Fruit fly (Drosophila melanogaster) whole organism, wandering third instar larva: ENCODE measurements around the gene PNUTS.

Experiments
- Hr78 ChIP-seq: fragments of >200 bp; optimal IDR thresholded peaks from 2 replicates; lab custom pipeline; 2017; ENCODE audit warnings: missing biosample characterization, missing genetic modification characterization
- Rel ChIP-seq, 2 experiments: fragments of 200-800 bp; sonication (Bioruptor generic) in 1 of 2; optimal IDR thresholded peaks; 2 replicates in 1 of 2; 3 replicates in 1 of 2; lab custom pipeline; 2016 to 2019; ENCODE audit warnings: mild to moderate bottlenecking in 2 of 2, missing biosample characterization in 2 of 2, missing genetic modification characterization in 2 of 2, moderate library complexity in 1 of 2
- Vsx2 ChIP-seq: fragments of 200-300, 225-300 bp; sonication (Bioruptor generic); optimal IDR thresholded peaks from 2 replicates; lab custom pipeline; 2018; ENCODE audit warnings: missing biosample characterization, missing genetic modification characterization; ENCODE audit not compliant: partially characterized antibody
- rgr ChIP-seq: fragments of 200-800 bp; sonication (Bioruptor generic); optimal IDR thresholded peaks from 3 replicates; lab custom pipeline; 2016; ENCODE audit warnings: missing biosample characterization, mild to moderate bottlenecking, missing genetic modification characterization
- usp ChIP-seq: fragments of >200 bp; optimal IDR thresholded peaks from 2 replicates; lab custom pipeline; 2017; ENCODE audit warnings: missing biosample characterization, missing genetic modification characterization
- woc ChIP-seq: sonication (Bioruptor generic); optimal IDR thresholded peaks from 2 replicates; lab custom pipeline; 2016; ENCODE audit warnings: missing biosample characterization, mild to moderate bottlenecking, missing genetic modification characterization

DNA sequence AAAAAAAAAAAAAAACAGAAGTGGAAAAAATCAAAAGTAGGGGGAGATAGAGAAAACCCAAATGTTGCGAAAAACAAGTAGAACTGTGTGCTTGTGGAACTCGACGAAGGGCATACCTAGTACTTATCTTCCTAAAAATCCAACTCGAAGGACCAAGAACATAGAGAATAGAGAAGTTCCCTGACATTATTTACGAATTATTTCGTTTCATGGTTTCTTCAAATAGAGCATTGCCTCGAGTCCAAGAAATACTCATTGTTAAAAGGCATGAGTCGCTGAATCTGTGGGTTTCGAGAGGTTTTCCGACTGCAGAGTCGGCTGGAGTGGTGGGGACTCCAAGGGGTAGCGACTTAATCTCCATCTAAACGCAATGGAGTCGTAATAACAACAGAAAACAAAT, 22.9 kb downstream of the PNUTS start:
- TF ChIP-seq usp (GFP tag; lab: Kevin White, UChicago) (no peak), Hr78 (GFP tag; lab: Kevin White, UChicago) (no peak), Rel (GFP tag; optimal IDR thresholded peaks at IDR 0.05; lab: Kevin White, UChicago) (no peak), Rel (tag; optimal IDR thresholded peaks at IDR 0.05; lab: Kevin White, UChicago) (no peak), Vsx2 (no peak), rgr (GFP tag; lab: Kevin White, UChicago) (no peak), woc (GFP tag; lab: Kevin White, UChicago) (no peak)
